Worm (Caenorhabditis elegans) whole organism, L2 larva: ENCODE data around the gene hoe-1.
"Not testable (repeated sequence)": the region's sequence is repeated elsewhere in the genome, so short reads cannot be mapped to it uniquely, and the experiment has no call there.

Experiments used
- ceh-16 ChIP-seq: fragments of 150-350 bp; optimal IDR thresholded peaks from 2 replicates; lab custom pipeline; 2014; ENCODE audit warnings: missing biosample characterization, missing genetic modification characterization
- dmd-4 ChIP-seq: sonication (generic microtip); optimal IDR thresholded peaks from 2 replicates; lab custom pipeline; 2017; ENCODE audit warnings: missing biosample characterization, missing genetic modification characterization
- lin-11 ChIP-seq: fragments of 150-350 bp; sonication (generic microtip); optimal IDR thresholded peaks from 2 replicates; lab custom pipeline; 2014; ENCODE audit warnings: missing biosample characterization, missing genetic modification characterization, inconsistent platforms, mixed read lengths
- nhr-77 ChIP-seq: fragments of 150-350 bp; optimal IDR thresholded peaks from 2 replicates; lab custom pipeline; 2014; ENCODE audit warnings: missing biosample characterization, missing genetic modification characterization
- snpc-4 ChIP-seq: fragments of 150-350 bp; optimal IDR thresholded peaks from 2 replicates; lab custom pipeline; 2014; ENCODE audit warnings: missing biosample characterization, missing genetic modification characterization
- unc-39 ChIP-seq: fragments of 150-350 bp; optimal IDR thresholded peaks from 2 replicates; lab custom pipeline; 2014; ENCODE audit warnings: missing biosample characterization, missing genetic modification characterization
- unc-55 ChIP-seq: fragments of 150-350 bp; sonication (generic microtip); optimal IDR thresholded peaks from 3 replicates; lab custom pipeline; 2014; ENCODE audit warnings: missing biosample characterization, missing genetic modification reagents, missing genetic modification characterization

DNA sequence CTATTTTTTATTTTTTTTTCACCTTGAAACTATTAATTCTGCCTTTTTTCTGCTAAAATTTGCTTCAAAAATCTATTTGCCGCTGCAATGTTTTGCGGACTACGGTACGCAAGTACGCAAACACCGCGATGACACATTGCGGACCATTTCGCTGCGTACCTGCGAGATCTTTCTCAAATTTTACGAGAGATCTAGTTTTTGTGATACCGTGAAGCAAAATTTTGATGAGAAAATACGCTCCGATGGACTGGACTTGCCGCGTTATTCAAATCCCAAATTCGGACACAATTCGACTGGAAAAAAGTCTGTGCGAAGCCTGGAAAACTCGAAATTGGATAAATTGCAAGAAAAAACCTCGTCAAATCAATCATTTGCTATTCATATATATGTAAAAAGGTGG lies 23.5 kb downstream of the hoe-1 start:
- TF ChIP-seq snpc-4 (tag; lab: Kevin White, UChicago); nhr-77; unc-39 (tag; lab: Kevin White, UChicago); lin-11 (tag; lab: Kevin White, UChicago); dmd-4 (tag; lab: Kevin White, UChicago); ceh-16: not testable (repeated sequence)
- peak; percentile 2 for TF ChIP-seq unc-55 (GFP tag; lab: Kevin White, UChicago)
